Worm (Caenorhabditis elegans) whole organism, mixed stage, embryonic: ENCODE data around the gene vps-54.

Source experiments
- ces-1 ChIP-seq: fragments of 150-350 bp; optimal IDR thresholded peaks from 2 replicates; lab custom pipeline; 2014; ENCODE audit warnings: missing biosample characterization, missing genetic modification reagents, missing genetic modification characterization
- elt-1 ChIP-seq: sonication (generic microtip); optimal IDR thresholded peaks from 2 replicates; lab custom pipeline; 2017; ENCODE audit warnings: missing genetic modification characterization, mild to moderate bottlenecking, missing compliant biosample characterization, antibody characterized with exemption, moderate library complexity, borderline replicate concordance; ENCODE audit not compliant: insufficient read depth
- elt-3 ChIP-seq: fragments of 150-350 bp; optimal IDR thresholded peaks from 2 replicates; lab custom pipeline; 2014; ENCODE audit warnings: missing biosample characterization, missing genetic modification characterization
- hlh-1 ChIP-seq: fragments of 150-350 bp; optimal IDR thresholded peaks from 2 replicates; lab custom pipeline; 2014; ENCODE audit warnings: missing biosample characterization, missing genetic modification reagents, missing genetic modification characterization
- lin-13 ChIP-seq: fragments of 150-350 bp; optimal IDR thresholded peaks from 2 replicates; lab custom pipeline; 2014; ENCODE audit warnings: missing biosample characterization, missing genetic modification characterization
- mab-5 ChIP-seq: fragments of 150-350 bp; optimal IDR thresholded peaks from 2 replicates; lab custom pipeline; 2014; ENCODE audit warnings: missing biosample characterization, missing genetic modification characterization
- nhr-12 ChIP-seq: fragments of 150-350 bp; optimal IDR thresholded peaks from 2 replicates; lab custom pipeline; 2014; ENCODE audit warnings: missing biosample characterization, missing genetic modification characterization
- nhr-2 ChIP-seq: fragments of 150-350 bp; optimal IDR thresholded peaks from 2 replicates; lab custom pipeline; 2014; ENCODE audit warnings: missing biosample characterization, missing genetic modification characterization
- nhr-28 ChIP-seq: fragments of 150-350 bp; optimal IDR thresholded peaks from 2 replicates; lab custom pipeline; 2014; ENCODE audit warnings: missing biosample characterization, missing genetic modification characterization
- snpc-4 ChIP-seq: fragments of 150-350 bp; optimal IDR thresholded peaks from 2 replicates; lab custom pipeline; 2014; ENCODE audit warnings: missing biosample characterization, missing genetic modification characterization
- sptf-1 ChIP-seq: sonication (generic microtip); optimal IDR thresholded peaks from 2 replicates; lab custom pipeline; 2017; ENCODE audit warnings: mild to moderate bottlenecking, missing genetic modification characterization, moderate library complexity, missing compliant biosample characterization
- ztf-11 ChIP-seq: fragments of 150-350 bp; optimal IDR thresholded peaks from 2 replicates; lab custom pipeline; 2014; ENCODE audit warnings: missing biosample characterization, missing genetic modification characterization

- TF ChIP-seq nhr-12 (no peak), snpc-4 (tag; lab: Kevin White, UChicago) (no peak), lin-13 (no peak), nhr-28 (tag; lab: Kevin White, UChicago) (no peak), sptf-1 (no peak), hlh-1 (tag; lab: Kevin White, UChicago) (no peak), elt-3 (tag; lab: Kevin White, UChicago) (no peak), nhr-2 (tag; lab: Kevin White, UChicago) (no peak), elt-1 (tag; lab: Kevin White, UChicago) (no peak), ztf-11 (tag; lab: Kevin White, UChicago) (no peak), mab-5 (no peak), ces-1 (GFP tag; lab: Kevin White, UChicago) (no peak)
Measured at ce11 chrV:10564140-10564539, 12.1 kb downstream of the vps-54 start.
